Fruit fly (Drosophila melanogaster) whole organism, embryonic: Measurements from ENCODE around the gene DNaseII.
A peak's percentile ranks its signal among the peaks of the same experiment; 100 is the strongest.

ENCODE experiments used
- Bgb ChIP-seq: fragments of 200-800 bp; sonication (Bioruptor generic); IDR thresholded peaks from 2 replicates; pipeline ENCODE4 v1.3.6; 2022; ENCODE audit warnings: missing biosample characterization, missing genetic modification characterization; ENCODE audit not compliant: partially characterized antibody
- Blimp-1 ChIP-seq: fragments of 200-800 bp; sonication (Bioruptor generic); optimal IDR thresholded peaks from 3 replicates; lab custom pipeline; 2018; ENCODE audit warnings: missing biosample characterization, missing genetic modification characterization, mild to moderate bottlenecking, moderate library complexity, missing genetic modification reagents
- C15 ChIP-seq: fragments of 200-800 bp; sonication (Bioruptor generic); IDR thresholded peaks from 3 replicates; pipeline ENCODE4 v1.3.6; 2022; ENCODE audit warnings: missing biosample characterization, missing genetic modification characterization
- CG10267 ChIP-seq: fragments of 200-800 bp; sonication (Bioruptor generic); optimal IDR thresholded peaks from 2 replicates; lab custom pipeline; 2018; ENCODE audit warnings: missing biosample characterization, mild to moderate bottlenecking, missing genetic modification characterization, moderate library complexity
- CG11093 ChIP-seq: fragments of 200-800 bp; sonication (Bioruptor generic); IDR thresholded peaks from 3 replicates; pipeline ENCODE4 v1.3.6; 2022; ENCODE audit warnings: missing biosample characterization, missing genetic modification characterization
- CG11247 ChIP-seq: fragments of 200-800 bp; sonication (Bioruptor generic); IDR thresholded peaks from 2 replicates; pipeline ENCODE4 v1.3.6; 2022; ENCODE audit warnings: missing biosample characterization, missing genetic modification characterization
- CG11398 ChIP-seq: fragments of 200-800 bp; sonication (Bioruptor generic); optimal IDR thresholded peaks from 2 replicates; lab custom pipeline; 2016; ENCODE audit warnings: missing biosample characterization, missing genetic modification characterization
- CG14050 ChIP-seq: fragments of 200-800 bp; sonication (Bioruptor generic); IDR thresholded peaks from 3 replicates; pipeline ENCODE4 v1.3.6; 2022; ENCODE audit warnings: missing biosample characterization, missing genetic modification characterization
- CG15479 ChIP-seq: fragments of 200-800 bp; sonication (Bioruptor generic); optimal IDR thresholded peaks from 3 replicates; lab custom pipeline; 2019; ENCODE audit warnings: missing biosample characterization, mild to moderate bottlenecking, missing genetic modification characterization, moderate library complexity
- CG1647 ChIP-seq: fragments of 200-800 bp; sonication (Bioruptor generic); optimal IDR thresholded peaks from 3 replicates; lab custom pipeline; 2016; ENCODE audit warnings: missing biosample characterization, missing genetic modification characterization
- CG17328 ChIP-seq: fragments of 200-800 bp; sonication (Bioruptor generic); IDR thresholded peaks from 2 replicates; pipeline ENCODE4 v1.3.6; 2022; ENCODE audit warnings: missing biosample characterization, missing genetic modification characterization
- CG17359 ChIP-seq: fragments of 200-800 bp; sonication (Bioruptor generic); optimal IDR thresholded peaks from 3 replicates; lab custom pipeline; 2018; ENCODE audit warnings: missing biosample characterization, mild to moderate bottlenecking, missing genetic modification characterization, moderate library complexity
- CG3065 ChIP-seq: fragments of 200-800 bp; sonication (Bioruptor generic); optimal IDR thresholded peaks from 2 replicates; lab custom pipeline; 2016; ENCODE audit warnings: missing biosample characterization, missing genetic modification characterization
- CG32532 ChIP-seq: fragments of 200-800 bp; sonication (Bioruptor generic); IDR thresholded peaks from 2 replicates; pipeline ENCODE4 v1.3.6; 2022; ENCODE audit warnings: missing biosample characterization, missing genetic modification characterization
- CG33213 ChIP-seq: fragments of 200-800 bp; sonication (Bioruptor generic); optimal IDR thresholded peaks from 3 replicates; lab custom pipeline; 2016; ENCODE audit warnings: missing biosample characterization, missing genetic modification characterization
- CG42726 ChIP-seq: fragments of 200-800 bp; sonication (Bioruptor generic); IDR thresholded peaks from 2 replicates; pipeline ENCODE4 v1.3.6; 2022; ENCODE audit warnings: missing biosample characterization, missing genetic modification characterization; ENCODE audit not compliant: partially characterized antibody
- CG7786 ChIP-seq: fragments of 200-800 bp; sonication (Bioruptor generic); optimal IDR thresholded peaks from 2 replicates; lab custom pipeline; 2016; ENCODE audit warnings: missing biosample characterization, missing genetic modification characterization
- CG8924 ChIP-seq: fragments of 200-800 bp; optimal IDR thresholded peaks from 3 replicates; lab custom pipeline; 2019; ENCODE audit warnings: missing biosample characterization, mild to moderate bottlenecking, missing genetic modification characterization, moderate library complexity
- CG9727 ChIP-seq: fragments of 200-800 bp; sonication (Bioruptor generic); optimal IDR thresholded peaks from 3 replicates; lab custom pipeline; 2017; ENCODE audit warnings: missing biosample characterization, mild to moderate bottlenecking, missing genetic modification characterization
- CG9817 ChIP-seq: fragments of 200-800 bp; sonication (Bioruptor generic); optimal IDR thresholded peaks from 2 replicates; lab custom pipeline; 2018; ENCODE audit warnings: missing biosample characterization, mild to moderate bottlenecking, missing genetic modification characterization, moderate library complexity
- Camta ChIP-seq: fragments of 200-800 bp; sonication (Bioruptor generic); optimal IDR thresholded peaks from 2 replicates; lab custom pipeline; 2016; ENCODE audit warnings: missing biosample characterization, missing genetic modification characterization
- Chrac-16 ChIP-seq: fragments of 200-800 bp; sonication (Bioruptor generic); optimal IDR thresholded peaks from 3 replicates; lab custom pipeline; 2016; ENCODE audit warnings: missing biosample characterization, missing genetic modification characterization
- Dfd ChIP-seq, 2 experiments: fragments of >200 bp; optimal IDR thresholded peaks; 2 replicates each; lab custom pipeline; 2017; ENCODE audit warnings: missing biosample characterization in 2 of 2, missing genetic modification characterization in 2 of 2
- Dip3 ChIP-seq: fragments of 200-800 bp; sonication (Bioruptor generic); optimal IDR thresholded peaks from 3 replicates; lab custom pipeline; 2016; ENCODE audit warnings: missing biosample characterization, missing genetic modification characterization
- Dll ChIP-seq: fragments of 200-800 bp; sonication (Bioruptor generic); IDR thresholded peaks from 4 replicates; pipeline ENCODE4 v1.3.6; 2022; ENCODE audit warnings: missing biosample characterization, missing genetic modification characterization; ENCODE audit not compliant: partially characterized antibody
- Doc2 ChIP-seq: fragments of 200-800 bp; sonication (Bioruptor generic); IDR thresholded peaks from 2 replicates; pipeline ENCODE4 v1.3.6; 2022; ENCODE audit warnings: missing biosample characterization, missing genetic modification characterization
- Dp ChIP-seq: fragments of 200-800 bp; sonication (Bioruptor generic); optimal IDR thresholded peaks from 2 replicates; lab custom pipeline; 2018; ENCODE audit warnings: missing biosample characterization, mild to moderate bottlenecking, missing genetic modification characterization, moderate library complexity
- E2f2 ChIP-seq: fragments of 200-800 bp; sonication (Bioruptor generic); IDR thresholded peaks from 2 replicates; pipeline ENCODE4 v1.3.6; 2022; ENCODE audit warnings: missing biosample characterization, missing genetic modification characterization
- ERR ChIP-seq: fragments of 200-800 bp; sonication (Bioruptor generic); optimal IDR thresholded peaks from 2 replicates; lab custom pipeline; 2016; ENCODE audit warnings: missing biosample characterization, missing genetic modification characterization
- Hey ChIP-seq: fragments of 200-800 bp; sonication (Bioruptor generic); optimal IDR thresholded peaks from 3 replicates; lab custom pipeline; 2018; ENCODE audit warnings: missing biosample characterization, mild to moderate bottlenecking, missing genetic modification characterization
- Hr39 ChIP-seq: fragments of >200 bp; optimal IDR thresholded peaks from 2 replicates; lab custom pipeline; 2017
- Oaz ChIP-seq: fragments of 200-800 bp; sonication (Bioruptor generic); IDR thresholded peaks from 2 replicates; pipeline ENCODE4 v1.3.6; 2022; ENCODE audit warnings: missing biosample characterization, missing genetic modification characterization
- Scr ChIP-seq: fragments of 200-800 bp; sonication (Bioruptor generic); IDR thresholded peaks from 2 replicates; pipeline ENCODE4 v1.3.6; 2022; ENCODE audit warnings: missing biosample characterization, missing genetic modification characterization; ENCODE audit not compliant: partially characterized antibody
- Ssrp ChIP-seq: fragments of 200-800 bp; sonication (Bioruptor generic); optimal IDR thresholded peaks from 2 replicates; lab custom pipeline; 2018; ENCODE audit warnings: missing biosample characterization, mild to moderate bottlenecking, missing genetic modification characterization, moderate library complexity
- Tbp ChIP-seq: fragments of >200 bp; optimal IDR thresholded peaks from 2 replicates; lab custom pipeline; 2018; ENCODE audit warnings: missing biosample characterization, missing genetic modification characterization
- cas ChIP-seq: fragments of 200-800 bp; sonication (Bioruptor generic); IDR thresholded peaks from 2 replicates; pipeline ENCODE4 v1.3.6; 2022; ENCODE audit warnings: missing biosample characterization, missing genetic modification characterization
- cg ChIP-seq: fragments of 200-800 bp; sonication (Bioruptor generic); optimal IDR thresholded peaks from 3 replicates; lab custom pipeline; 2019; ENCODE audit warnings: missing biosample characterization, mild to moderate bottlenecking, missing genetic modification characterization, moderate library complexity
- chm ChIP-seq: fragments of 200-800 bp; sonication (Bioruptor generic); IDR thresholded peaks from 2 replicates; pipeline ENCODE4 v1.3.6; 2022; ENCODE audit warnings: missing biosample characterization, missing genetic modification characterization
- eve ChIP-seq, 2 experiments: fragments of >200 bp; optimal IDR thresholded peaks; 2 replicates each; lab custom pipeline; 2017; ENCODE audit warnings: missing biosample characterization in 2 of 2, missing genetic modification characterization in 2 of 2
- insv ChIP-seq, 2 experiments: fragments of 200-800 bp; sonication (Bioruptor generic); optimal IDR thresholded peaks; 3 replicates each; lab custom pipeline; 2016 to 2018; ENCODE audit warnings: missing biosample characterization in 2 of 2, missing genetic modification characterization in 2 of 2
- inv ChIP-seq: fragments of 200-800 bp; sonication (Bioruptor generic); IDR thresholded peaks from 2 replicates; pipeline ENCODE4 v1.3.6; 2022; ENCODE audit warnings: missing biosample characterization, missing genetic modification characterization; ENCODE audit not compliant: partially characterized antibody
- jigr1 ChIP-seq: fragments of 200-800 bp; sonication (Bioruptor generic); IDR thresholded peaks from 3 replicates; pipeline ENCODE4 v1.3.6; 2022; ENCODE audit warnings: missing biosample characterization, missing genetic modification characterization
- klu ChIP-seq: fragments of 200-800 bp; sonication (Bioruptor generic); IDR thresholded peaks from 2 replicates; pipeline ENCODE4 v1.3.6; 2022; ENCODE audit warnings: missing biosample characterization, missing genetic modification characterization
- lola ChIP-seq, 3 experiments: fragments of >200 bp in 2 of 3; fragments of 200-800 bp in 1 of 3; sonication (Bioruptor generic) in 1 of 3; optimal IDR thresholded peaks; 2 replicates each; lab custom pipeline; 2017 to 2019; ENCODE audit warnings: missing biosample characterization in 3 of 3, missing genetic modification characterization in 3 of 3, mild to moderate bottlenecking in 1 of 3, moderate library complexity in 1 of 3
- scrt ChIP-seq: fragments of 200-800 bp; sonication (Bioruptor generic); optimal IDR thresholded peaks from 2 replicates; lab custom pipeline; 2018; ENCODE audit warnings: missing biosample characterization, mild to moderate bottlenecking, missing genetic modification characterization, moderate library complexity
- sens ChIP-seq: fragments of 200-800 bp; sonication (Bioruptor generic); peaks from one replicate; lab custom pipeline; 2016; ENCODE audit warnings: missing biosample characterization, missing genetic modification characterization
- slou ChIP-seq: fragments of 200-800 bp; sonication (Bioruptor generic); optimal IDR thresholded peaks from 3 replicates; lab custom pipeline; 2016; ENCODE audit warnings: missing biosample characterization, missing genetic modification characterization
- wor ChIP-seq: fragments of 200-800 bp; sonication (Bioruptor generic); IDR thresholded peaks from 2 replicates; pipeline ENCODE4 v1.3.6; 2022; ENCODE audit warnings: missing biosample characterization, missing genetic modification characterization

Gene DNaseII

DNA sequence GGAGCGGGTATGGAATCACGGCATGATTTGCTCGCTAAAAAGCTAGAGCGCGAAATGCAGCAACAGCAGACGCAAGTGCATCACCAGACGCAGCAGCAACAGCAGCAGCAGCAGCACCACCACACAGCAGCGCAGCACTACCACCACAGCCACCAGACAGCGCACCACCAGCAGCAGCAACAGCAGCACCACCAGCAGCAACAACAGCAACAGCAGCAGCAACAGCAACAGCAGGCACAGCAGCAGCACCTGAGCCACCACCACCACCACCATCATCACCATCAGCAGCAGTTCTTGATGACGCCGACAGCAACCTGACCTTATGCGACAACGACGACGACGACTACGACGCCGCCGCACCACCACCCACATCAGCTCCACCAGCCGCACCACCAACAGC is 6.0 kb upstream of the DNaseII start:
- TF ChIP-seq CG11247 (GFP tag; lab: Robert Waterston, UW) (0 out of 2 replicates have a peak, but pooled peaks have one; percentile 23), Dfd (GFP tag; optimal IDR thresholded peaks at IDR 0.05; lab: Kevin White, UChicago) (peak in 1 of 2 experiments; percentile 65), lola (GFP tag; optimal IDR thresholded peaks at IDR 0.05; lab: Kevin White, UChicago) (no peak), inv (GFP tag; lab: Robert Waterston, UW) (no peak), C15 (GFP tag; lab: Robert Waterston, UW) (no peak), Hr39 (lab: Kevin White, UChicago) (peak; percentile 23)

DNA sequence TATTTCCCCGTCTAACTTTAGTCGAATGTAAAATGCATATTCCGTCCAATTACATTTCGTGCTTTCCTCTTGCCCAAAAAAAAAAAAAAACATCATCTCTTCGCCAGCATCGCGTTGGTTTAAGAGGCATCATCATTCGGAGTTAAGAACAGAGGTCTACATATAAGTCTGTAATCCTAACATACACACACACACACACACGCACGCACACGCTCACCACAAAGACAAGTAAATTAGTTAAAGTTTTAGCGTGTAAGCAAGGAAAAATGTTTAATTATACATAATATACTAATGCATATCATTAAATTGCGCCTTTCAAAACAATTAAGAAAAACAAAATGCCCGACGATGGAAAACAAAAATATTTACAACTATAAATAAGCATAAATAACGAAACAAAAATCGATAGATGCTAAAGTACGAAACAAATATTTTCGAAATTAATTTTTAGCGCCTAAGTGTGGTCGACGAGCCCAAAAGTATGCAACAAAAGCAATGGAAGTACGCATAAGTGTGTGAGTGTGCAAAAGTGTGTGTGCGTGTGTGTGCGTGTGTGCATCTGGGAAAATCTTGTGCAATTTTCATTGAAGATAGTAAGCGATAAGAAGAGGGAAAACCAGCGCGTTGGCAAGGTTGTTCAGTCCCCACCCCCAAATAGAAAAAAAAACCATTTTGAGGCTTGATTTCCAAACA is 3.3 kb upstream of the DNaseII start:
- TF ChIP-seq scrt (GFP tag; lab: Kevin White, UChicago), result no peak
- no peak for TF ChIP-seq CG17359 (tag; lab: Kevin White, UChicago)
- no peak for TF ChIP-seq Camta (GFP tag; lab: Kevin White, UChicago)
- no peak for TF ChIP-seq wor (GFP tag; lab: Robert Waterston, UW)
- TF ChIP-seq Dll, result no peak
- TF ChIP-seq jigr1 (GFP tag; lab: Robert Waterston, UW), result no peak
- TF ChIP-seq CG3065 (GFP tag; lab: Kevin White, UChicago), result no peak
- peak; percentile 25 for TF ChIP-seq Dp (GFP tag; lab: Kevin White, UChicago)
- TF ChIP-seq Ssrp, result no peak
- no peak for TF ChIP-seq Blimp-1
- TF ChIP-seq eve (GFP tag; optimal IDR thresholded peaks at IDR 0.05; lab: Kevin White, UChicago), result no peak
- peak; percentile 16 for TF ChIP-seq CG15479
- no peak for TF ChIP-seq CG11093 (GFP tag; lab: Robert Waterston, UW)
- TF ChIP-seq cas, result no peak
- TF ChIP-seq Dfd (GFP tag; optimal IDR thresholded peaks at IDR 0.05; lab: Kevin White, UChicago), result peak in 1 of 2 experiments; percentile 69
- TF ChIP-seq CG7786 (GFP tag; lab: Kevin White, UChicago), result no peak
- TF ChIP-seq Hey (tag; lab: Kevin White, UChicago), result no peak
- TF ChIP-seq chm (GFP tag; lab: Robert Waterston, UW), result no peak
- no peak for TF ChIP-seq CG9817 (tag; lab: Kevin White, UChicago)
- TF ChIP-seq CG32532 (GFP tag; lab: Robert Waterston, UW), result no peak
- no peak for TF ChIP-seq Doc2 (GFP tag; lab: Robert Waterston, UW)
- TF ChIP-seq Scr (GFP tag; lab: Robert Waterston, UW), result no peak
- TF ChIP-seq ERR (GFP tag; lab: Kevin White, UChicago), result no peak
- TF ChIP-seq CG10267 (tag; lab: Kevin White, UChicago), result no peak
- 0 out of 2 replicates have a peak, but pooled peaks have one; percentile 19 for TF ChIP-seq CG42726 (GFP tag; lab: Robert Waterston, UW)
- no peak for TF ChIP-seq Tbp
- no peak for TF ChIP-seq insv (GFP tag; optimal IDR thresholded peaks at IDR 0.05; lab: Kevin White, UChicago)
- no peak for TF ChIP-seq CG11398 (GFP tag; lab: Kevin White, UChicago)
- no peak for TF ChIP-seq Oaz (GFP tag; lab: Robert Waterston, UW)
- TF ChIP-seq CG33213 (GFP tag; lab: Kevin White, UChicago), result no peak
- TF ChIP-seq CG8924 (tag; lab: Kevin White, UChicago), result no peak
- peak; percentile 64 for TF ChIP-seq E2f2 (GFP tag; lab: Robert Waterston, UW)
- peak; percentile 66 for TF ChIP-seq cg (GFP tag; lab: Kevin White, UChicago)
- no peak for TF ChIP-seq CG14050 (GFP tag; lab: Robert Waterston, UW)
- no peak for TF ChIP-seq Bgb
- no peak for TF ChIP-seq slou (GFP tag; lab: Kevin White, UChicago)
- peak; percentile 52 for TF ChIP-seq sens (GFP tag; lab: Kevin White, UChicago)
- no peak for TF ChIP-seq CG1647 (GFP tag; lab: Kevin White, UChicago)
- TF ChIP-seq Dip3 (GFP tag; lab: Kevin White, UChicago), result no peak
- no peak for TF ChIP-seq CG17328 (GFP tag; lab: Robert Waterston, UW)
- TF ChIP-seq Chrac-16, result no peak
- no peak for TF ChIP-seq klu (GFP tag; lab: Robert Waterston, UW)
- TF ChIP-seq CG9727 (GFP tag; lab: Kevin White, UChicago), result no peak
